Worm (Caenorhabditis elegans): ENCODE measurements around the gene C31B8.16.
A peak's percentile ranks its signal among the peaks of the same experiment; 100 is the strongest.
"Not testable (repeated sequence)": the region's sequence is repeated elsewhere in the genome, so short reads cannot be mapped to it uniquely, and the experiment has no call there.

Gene C31B8.16

ce11 chrV:2958202-2958601 is 28.3 kb downstream of the C31B8.16 start, which contains the start of gene srw-142:
Gene srw-142, minus strand, starts transcription at chrV:2958302.
- TF ChIP-seq lim-7 (GFP tag; IDR thresholded peaks at IDR 0.05) = no peak
- no peak for TF ChIP-seq dmd-9 (GFP tag; IDR thresholded peaks at IDR 0.05)

ce11 chrV:2960894-2961293 is 31.0 kb downstream of the C31B8.16 start, which contains the start of gene srw-144:
Gene srw-144, minus strand, starts transcription at chrV:2960994.
- TF ChIP-seq zag-1 (tag; optimal IDR thresholded peaks at IDR 0.05) (no peak), F10B5.3 (tag; optimal IDR thresholded peaks at IDR 0.05) (no peak)

ce11 chrV:2962960-2963359 is 33.1 kb downstream of the C31B8.16 start, which contains the start of gene srw-138:
Gene srw-138, minus strand, starts transcription at chrV:2963060.
- no peak for TF ChIP-seq Y75B8A.6 (GFP tag; IDR thresholded peaks at IDR 0.05)
- TF ChIP-seq hif-1 (tag; optimal IDR thresholded peaks at IDR 0.05) = no peak
- no peak for TF ChIP-seq pqm-1 (tag; optimal IDR thresholded peaks at IDR 0.05)
- no peak for TF ChIP-seq daf-8 (GFP tag; IDR thresholded peaks at IDR 0.05)
- TF ChIP-seq snpc-4 (tag; optimal IDR thresholded peaks at IDR 0.05) = no peak
- TF ChIP-seq F26F4.8 (GFP tag; conservative IDR thresholded peaks at IDR 0.05) = no peak
- peak in 1 of 2 experiments; percentile 60 for TF ChIP-seq unc-62 (GFP tag; optimal IDR thresholded peaks at IDR 0.05 in 1 of 2)
- TF ChIP-seq unc-62 (tag; optimal IDR thresholded peaks at IDR 0.05) = no peak
- TF ChIP-seq cey-2 (tag; optimal IDR thresholded peaks at IDR 0.05; ENCODE audit: borderline replicate concordance, insufficient read depth) = no peak
- no peak for TF ChIP-seq daf-19 (GFP tag; conservative IDR thresholded peaks at IDR 0.05)
- no peak for TF ChIP-seq zag-1 (tag; optimal IDR thresholded peaks at IDR 0.05)
- TF ChIP-seq lin-38 (GFP tag; IDR thresholded peaks at IDR 0.05) = no peak
- no peak for TF ChIP-seq ceh-28 (tag; optimal IDR thresholded peaks at IDR 0.05)
- TF ChIP-seq daf-12 (tag; optimal IDR thresholded peaks at IDR 0.05) = no peak
- peak; percentile 40 for TF ChIP-seq aha-1 (tag)
- TF ChIP-seq hlh-30 (tag; optimal IDR thresholded peaks at IDR 0.05; ENCODE audit: insufficient read depth) = no peak
- no peak for TF ChIP-seq tag-97 (GFP tag; IDR thresholded peaks at IDR 0.05)

ce11 chrV:2964786-2965185 is 34.9 kb downstream of the C31B8.16 start, which contains the start of gene srh-88:
Gene srh-88, minus strand, starts transcription at chrV:2964886.
- TF ChIP-seq T20F7.1 (GFP tag; optimal IDR thresholded peaks at IDR 0.05) (no peak), daf-8 (GFP tag; IDR thresholded peaks at IDR 0.05) (no peak), fkh-10 (GFP tag; optimal IDR thresholded peaks at IDR 0.05) (no peak), ztf-7 (tag; optimal IDR thresholded peaks at IDR 0.05) (no peak), Y48G9A.11 (GFP tag; IDR thresholded peaks at IDR 0.05) (no peak), F37D6.2 (tag; optimal IDR thresholded peaks at IDR 0.05) (no peak), unc-62 (GFP tag; optimal IDR thresholded peaks at IDR 0.05 in 1 of 2) (no peak), unc-62 (tag; optimal IDR thresholded peaks at IDR 0.05) (no peak), egl-43 (GFP tag; IDR thresholded peaks at IDR 0.05) (no peak)

- 0 out of 2 replicates have a peak, but pooled peaks have one; percentile 54 for TF ChIP-seq Y48G9A.11 (GFP tag; IDR thresholded peaks at IDR 0.05)
- peak; percentile 91 for TF ChIP-seq aha-1 (tag)
- TF ChIP-seq nhr-102 (tag; optimal IDR thresholded peaks at IDR 0.05) = no peak
- TF ChIP-seq lin-1 (GFP tag; IDR thresholded peaks at IDR 0.05) = no peak
- 0 out of 2 replicates have a peak, but pooled peaks have one; percentile 19 for TF ChIP-seq snpc-1.2 (GFP tag; IDR thresholded peaks at IDR 0.05)
These were observed 41.6 kb downstream of the C31B8.16 start, which contains the start of gene srw-129 for ce11 chrV:2971307-2971999. Gene srw-129, plus strand, starts transcription at chrV:2971949.

- not testable (repeated sequence) for TF ChIP-seq ceh-82 (tag; optimal IDR thresholded peaks at IDR 0.05); snpc-1.2 (GFP tag; IDR thresholded peaks at IDR 0.05); nhr-77 (tag; optimal IDR thresholded peaks at IDR 0.05)
These were observed 45.4 kb downstream of the C31B8.16 start, which contains the start of gene srw-123 for ce11 chrV:2975285-2975684. Gene srw-123, minus strand, starts transcription at chrV:2975385.

Measured in whole organism, L4 larva.